Worm (Caenorhabditis elegans) whole organism, L4 larva: ENCODE results near the gene prcc-1.

Source experiments
- F37D6.2 ChIP-seq: sonication (generic microtip); optimal IDR thresholded peaks from 2 replicates; lab custom pipeline; 2016; ENCODE audit warnings: mild to moderate bottlenecking, missing genetic modification characterization, missing compliant biosample characterization
- R02D3.7 ChIP-seq: fragments of 150-350 bp; sonication (generic microtip); optimal IDR thresholded peaks from 3 replicates; lab custom pipeline; 2014; ENCODE audit warnings: missing biosample characterization, missing genetic modification characterization
- T20F7.1 ChIP-seq: fragments of 200-800 bp; sonication (Bioruptor generic); optimal IDR thresholded peaks from 2 replicates; lab custom pipeline; 2018; ENCODE audit warnings: mild to moderate bottlenecking, missing genetic modification characterization, missing compliant biosample characterization
- Y48G9A.11 ChIP-seq: fragments of 200-800 bp; sonication (Bioruptor generic); IDR thresholded peaks from 2 replicates; pipeline ENCODE4 v1.3.6; 2022; ENCODE audit warnings: missing genetic modification reagents, missing genetic modification characterization, missing compliant biosample characterization
- ZK337.2 ChIP-seq: fragments of 200-800 bp; sonication (Bioruptor generic); IDR thresholded peaks from 2 replicates; pipeline ENCODE4 v1.3.6; 2022; ENCODE audit warnings: missing genetic modification reagents, missing genetic modification characterization, missing compliant biosample characterization
- aha-1 ChIP-seq: fragments of 150-350 bp; peaks from one replicate; lab custom pipeline; 2014; ENCODE audit warnings: missing biosample characterization, missing genetic modification characterization
- ceh-28 ChIP-seq: fragments of 150-350 bp; optimal IDR thresholded peaks from 2 replicates; lab custom pipeline; 2014; ENCODE audit warnings: missing biosample characterization, missing genetic modification reagents, missing genetic modification characterization
- dmd-6 ChIP-seq: fragments of 200-800 bp; sonication (Bioruptor generic); IDR thresholded peaks from 2 replicates; pipeline ENCODE4 v1.3.6; 2022; ENCODE audit warnings: missing genetic modification reagents, missing genetic modification characterization, missing compliant biosample characterization
- egl-27 ChIP-seq: sonication (generic microtip); optimal IDR thresholded peaks from 3 replicates; lab custom pipeline; 2017; ENCODE audit warnings: missing biosample characterization, missing genetic modification reagents, missing genetic modification characterization
- hlh-11 ChIP-seq: fragments of 200-800 bp; sonication (Bioruptor generic); optimal IDR thresholded peaks from 2 replicates; lab custom pipeline; 2018; ENCODE audit warnings: mild to moderate bottlenecking, missing genetic modification characterization, missing compliant biosample characterization
- lin-38 ChIP-seq: fragments of 200-800 bp; sonication (Bioruptor generic); IDR thresholded peaks from 2 replicates; pipeline ENCODE4 v1.3.6; 2022; ENCODE audit warnings: missing genetic modification reagents, missing genetic modification characterization, missing compliant biosample characterization
- mep-1 ChIP-seq: fragments of 150-350 bp; sonication (generic microtip); optimal IDR thresholded peaks from 3 replicates; lab custom pipeline; 2014; ENCODE audit warnings: missing biosample characterization, missing genetic modification characterization
- mxl-3 ChIP-seq: fragments of 200-800 bp; sonication (Bioruptor generic); optimal IDR thresholded peaks from 2 replicates; lab custom pipeline; 2018; ENCODE audit warnings: mild to moderate bottlenecking, missing genetic modification characterization, missing compliant biosample characterization
- rbr-2 ChIP-seq: sonication (generic microtip); optimal IDR thresholded peaks from 2 replicates; lab custom pipeline; 2016; ENCODE audit warnings: missing genotype, missing genetic modification characterization, missing compliant biosample characterization
- skn-1 ChIP-seq: fragments of 150-350 bp; optimal IDR thresholded peaks from 2 replicates; lab custom pipeline; 2014; ENCODE audit warnings: missing biosample characterization, missing genetic modification characterization
- unc-62 ChIP-seq, 3 experiments: fragments of 150-350 bp in 1 of 3; sonication (generic microtip); optimal IDR thresholded peaks in 2 of 3; peaks in 1 of 3; 1 replicate in 1 of 3; 2 replicates in 2 of 3; lab custom pipeline; 2014 to 2017; ENCODE audit warnings: missing biosample characterization in 3 of 3, missing genetic modification characterization in 3 of 3, missing genetic modification reagents in 3 of 3, missing genotype in 1 of 3
- vab-7 ChIP-seq: fragments of 200-800 bp; sonication (Bioruptor generic); IDR thresholded peaks from 2 replicates; pipeline ENCODE4 v1.3.6; 2022; ENCODE audit warnings: missing genetic modification reagents, missing genetic modification characterization, missing compliant biosample characterization

prcc-1 gene

ce11 chrIV:13046848-13047247, 46.7 kb downstream of the prcc-1 start, which contains the start of gene scl-9:
Gene scl-9 (plus strand): TSS chrIV:13047148.
- peak in 1 of 2 experiments; percentile 49 for TF ChIP-seq unc-62 (GFP tag; optimal IDR thresholded peaks at IDR 0.05 in 1 of 2; lab: Kevin White, UChicago)
- no peak for TF ChIP-seq unc-62 (tag; optimal IDR thresholded peaks at IDR 0.05; lab: Kevin White, UChicago)
- no peak for TF ChIP-seq vab-7 (GFP tag; lab: Robert Waterston, UW)
- TF ChIP-seq, all 104 proteins: peak for 1

- TF ChIP-seq aha-1 (tag; lab: Kevin White, UChicago) (peak; percentile 90), skn-1 (no peak)
Observed at ce11 chrIV:13044980-13045379, 48.6 kb downstream of the prcc-1 start.

- TF ChIP-seq rbr-2 (tag; lab: Kevin White, UChicago) (no peak), mep-1 (tag; lab: Kevin White, UChicago) (no peak), egl-27 (no peak), hlh-11 (no peak), mxl-3 (GFP tag; lab: Kevin White, UChicago) (no peak), dmd-6 (GFP tag; lab: Robert Waterston, UW) (no peak), ZK337.2 (GFP tag; lab: Robert Waterston, UW) (no peak), T20F7.1 (GFP tag; lab: Kevin White, UChicago) (no peak), lin-38 (GFP tag; lab: Robert Waterston, UW) (no peak), R02D3.7 (tag; lab: Kevin White, UChicago) (no peak)
Observed at ce11 chrIV:13042091-13042490, 51.5 kb downstream of the prcc-1 start, which contains the start of gene amt-2. Gene amt-2 (plus strand): TSS chrIV:13042391.

- TF ChIP-seq ceh-28 (tag; lab: Kevin White, UChicago) (no peak), F37D6.2 (tag; lab: Kevin White, UChicago) (no peak), Y48G9A.11 (GFP tag; lab: Robert Waterston, UW) (no peak)
Observed at ce11 chrIV:13041486-13041885, 52.1 kb downstream of the prcc-1 start.
